Fruit fly (Drosophila melanogaster): ENCODE results near the gene CG3793.

Gene CG3793

dm6 chr2L:15776752-15777151 is 12.7 kb downstream of the CG3793 start, which contains the start of gene CG43760:
Gene CG43760, minus strand, starts transcription at chr2L:15776852.
- TF ChIP-seq Sin3A (optimal IDR thresholded peaks at IDR 0.05) (no peak), insv (optimal IDR thresholded peaks at IDR 0.05) (no peak), h (optimal IDR thresholded peaks at IDR 0.05) (no peak), Myc (optimal IDR thresholded peaks at IDR 0.05) (no peak), psq (optimal IDR thresholded peaks at IDR 0.05) (no peak), ttk (optimal IDR thresholded peaks at IDR 0.05) (no peak)

- no peak for TF ChIP-seq Sin3A (optimal IDR thresholded peaks at IDR 0.05)
- no peak for TF ChIP-seq ttk (optimal IDR thresholded peaks at IDR 0.05)
- no peak for TF ChIP-seq psq (optimal IDR thresholded peaks at IDR 0.05)
- no peak for TF ChIP-seq h (optimal IDR thresholded peaks at IDR 0.05)
- TF ChIP-seq insv (optimal IDR thresholded peaks at IDR 0.05): no peak
- no peak for TF ChIP-seq Myc (optimal IDR thresholded peaks at IDR 0.05)
Observed at dm6 chr2L:15782996-15783395, 19.0 kb downstream of the CG3793 start.

dm6 chr2L:15783785-15784184 is 19.8 kb downstream of the CG3793 start, which contains the start of gene t-Grip91:
Gene t-Grip91, plus strand, starts transcription at chr2L:15784085.
- TF ChIP-seq Sin3A (optimal IDR thresholded peaks at IDR 0.05) (no peak), Myc (optimal IDR thresholded peaks at IDR 0.05) (no peak), insv (optimal IDR thresholded peaks at IDR 0.05) (no peak), psq (optimal IDR thresholded peaks at IDR 0.05) (no peak), h (optimal IDR thresholded peaks at IDR 0.05) (no peak), ttk (optimal IDR thresholded peaks at IDR 0.05) (no peak)

- TF ChIP-seq ttk (optimal IDR thresholded peaks at IDR 0.05) (no peak), Sin3A (optimal IDR thresholded peaks at IDR 0.05) (no peak), Myc (optimal IDR thresholded peaks at IDR 0.05) (no peak), psq (optimal IDR thresholded peaks at IDR 0.05) (no peak), insv (optimal IDR thresholded peaks at IDR 0.05) (no peak), h (optimal IDR thresholded peaks at IDR 0.05) (no peak)
Observed at dm6 chr2L:15796300-15796699, 32.3 kb downstream of the CG3793 start.

- no peak for TF ChIP-seq psq (optimal IDR thresholded peaks at IDR 0.05)
- TF ChIP-seq h (optimal IDR thresholded peaks at IDR 0.05): no peak
- TF ChIP-seq insv (optimal IDR thresholded peaks at IDR 0.05): no peak
- no peak for TF ChIP-seq Myc (optimal IDR thresholded peaks at IDR 0.05)
- TF ChIP-seq ttk (optimal IDR thresholded peaks at IDR 0.05): no peak
- TF ChIP-seq Sin3A (optimal IDR thresholded peaks at IDR 0.05): no peak
Observed at dm6 chr2L:15812041-15812440, 48.0 kb downstream of the CG3793 start, which contains the start of gene CG42876. Gene CG42876, minus strand, starts transcription at chr2L:15812141.
